Worm (Caenorhabditis elegans): ENCODE results near the gene sdz-5.

DNA sequence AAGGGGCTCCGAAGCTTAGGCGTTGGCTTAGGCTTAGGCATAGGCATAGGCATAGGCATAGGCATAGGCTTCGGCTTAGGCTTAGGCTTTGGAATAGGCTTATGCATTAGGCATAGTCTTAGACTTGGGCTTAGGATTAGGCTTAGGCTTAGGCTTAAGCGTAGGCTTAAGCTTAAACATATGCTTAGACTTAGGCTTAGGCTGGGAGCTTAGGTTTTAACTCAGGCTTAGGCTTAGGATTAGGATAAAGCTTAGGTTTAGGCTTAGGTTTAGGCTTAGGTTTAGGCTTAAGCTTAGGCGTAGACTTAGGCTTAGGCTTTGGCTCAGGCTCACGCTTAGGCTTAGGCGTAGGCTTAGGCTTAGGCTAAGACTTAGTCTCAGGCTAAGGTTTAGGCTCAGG, 18.4 kb upstream of the sdz-5 start:
- no peak for TF ChIP-seq W03F9.2 (tag; optimal IDR thresholded peaks at IDR 0.05)
- no peak for TF ChIP-seq him-1 (tag; optimal IDR thresholded peaks at IDR 0.05)
- no peak for TF ChIP-seq dao-5 (tag; optimal IDR thresholded peaks at IDR 0.05)

All from whole organism, L4/young adult.